Worm (Caenorhabditis elegans) whole organism, young adult: Measurements from ENCODE around the gene nhr-235.

Experiments used
- B0261.1 ChIP-seq: sonication (generic microtip); optimal IDR thresholded peaks from 2 replicates; lab custom pipeline; 2016; ENCODE audit warnings: mild to moderate bottlenecking, missing genetic modification characterization, moderate library complexity, missing compliant biosample characterization
- B0336.3 ChIP-seq: fragments of 200-800 bp; sonication (Bioruptor generic); IDR thresholded peaks from 2 replicates; pipeline ENCODE4 v1.3.6; 2022; ENCODE audit warnings: missing genetic modification characterization, missing compliant biosample characterization
- D2030.7 ChIP-seq: fragments of 200-800 bp; sonication (Bioruptor generic); IDR thresholded peaks from 2 replicates; pipeline ENCODE4 v1.3.6; 2022; ENCODE audit warnings: missing genetic modification reagents, missing genetic modification characterization, missing compliant biosample characterization
- F22D6.2 ChIP-seq: sonication (generic microtip); optimal IDR thresholded peaks from 2 replicates; lab custom pipeline; 2016; ENCODE audit warnings: mild to moderate bottlenecking, missing genetic modification characterization, missing compliant biosample characterization
- K11D2.4 ChIP-seq: fragments of 200-800 bp; sonication (Bioruptor generic); IDR thresholded peaks from 2 replicates; pipeline ENCODE4 v1.3.6; 2022; ENCODE audit warnings: missing genetic modification reagents, missing genetic modification characterization, missing compliant biosample characterization
- Y67H2A.10 ChIP-seq: fragments of 200-800 bp; sonication (Bioruptor generic); conservative IDR thresholded peaks from 2 replicates; pipeline ENCODE4 v1.3.6; 2022; ENCODE audit warnings: missing genetic modification reagents, missing genetic modification characterization, missing compliant biosample characterization
- akir-1 ChIP-seq: fragments of 200-800 bp; sonication (Bioruptor generic); optimal IDR thresholded peaks from 2 replicates; lab custom pipeline; 2018; ENCODE audit warnings: mild to moderate bottlenecking, missing genetic modification characterization, moderate library complexity, missing compliant biosample characterization
- aptf-3 ChIP-seq: fragments of 200-800 bp; sonication (Bioruptor generic); IDR thresholded peaks from 2 replicates; pipeline ENCODE4 v1.3.6; 2022; ENCODE audit warnings: missing genetic modification characterization, missing compliant biosample characterization
- bed-1 ChIP-seq: fragments of 200-800 bp; sonication (Bioruptor generic); IDR thresholded peaks from 2 replicates; pipeline ENCODE4 v1.3.6; 2022; ENCODE audit warnings: missing genetic modification reagents, missing genetic modification characterization, missing compliant biosample characterization
- ceh-100 ChIP-seq: fragments of 200-800 bp; sonication (Bioruptor generic); IDR thresholded peaks from 2 replicates; pipeline ENCODE4 v1.3.6; 2022; ENCODE audit warnings: missing genetic modification reagents, missing genetic modification characterization, missing compliant biosample characterization
- ceh-79 ChIP-seq: sonication (generic microtip); optimal IDR thresholded peaks from 2 replicates; lab custom pipeline; 2017; ENCODE audit warnings: mild to moderate bottlenecking, missing genetic modification characterization, missing compliant biosample characterization
- ceh-91 ChIP-seq: fragments of 200-800 bp; sonication (Bioruptor generic); IDR thresholded peaks from 2 replicates; pipeline ENCODE4 v1.3.6; 2022; ENCODE audit warnings: missing genetic modification reagents, missing genetic modification characterization, missing compliant biosample characterization
- die-1 ChIP-seq: sonication (generic microtip); optimal IDR thresholded peaks from 2 replicates; lab custom pipeline; 2016; ENCODE audit warnings: missing genotype, mild to moderate bottlenecking, missing genetic modification characterization, missing compliant biosample characterization
- dpl-1 ChIP-seq: fragments of 150-350 bp; optimal IDR thresholded peaks from 2 replicates; lab custom pipeline; 2014; ENCODE audit warnings: missing biosample characterization, missing genetic modification reagents, missing genetic modification characterization
- egl-18 ChIP-seq: fragments of 200-800 bp; sonication (Bioruptor generic); IDR thresholded peaks from 2 replicates; pipeline ENCODE4 v1.3.6; 2022; ENCODE audit warnings: missing genetic modification reagents, missing genetic modification characterization, missing compliant biosample characterization
- ekl-4 ChIP-seq: fragments of 200-800 bp; sonication (Bioruptor generic); IDR thresholded peaks from 2 replicates; pipeline ENCODE4 v1.3.6; 2022; ENCODE audit warnings: missing genetic modification reagents, missing genetic modification characterization, missing compliant biosample characterization
- ets-4 ChIP-seq: fragments of 200-800 bp; sonication (Bioruptor generic); optimal IDR thresholded peaks from 2 replicates; lab custom pipeline; 2018; ENCODE audit warnings: mild to moderate bottlenecking, missing genetic modification characterization, missing compliant biosample characterization
- gei-17 ChIP-seq: fragments of 200-800 bp; sonication (Bioruptor generic); optimal IDR thresholded peaks from 2 replicates; lab custom pipeline; 2018; ENCODE audit warnings: mild to moderate bottlenecking, missing genetic modification characterization, missing compliant biosample characterization
- hlh-12 ChIP-seq: sonication (generic microtip); optimal IDR thresholded peaks from 2 replicates; lab custom pipeline; 2016; ENCODE audit warnings: missing genetic modification characterization, missing compliant biosample characterization
- hmg-1.2 ChIP-seq: fragments of 200-800 bp; sonication (Bioruptor generic); IDR thresholded peaks from 2 replicates; pipeline ENCODE4 v1.3.6; 2022; ENCODE audit warnings: missing genetic modification reagents, missing genetic modification characterization, missing compliant biosample characterization
- hsf-1 ChIP-seq: fragments of 200-800 bp; sonication (Bioruptor generic); IDR thresholded peaks from 2 replicates; pipeline ENCODE4 v1.3.6; 2022; ENCODE audit warnings: missing genetic modification reagents, missing genetic modification characterization, missing compliant biosample characterization
- let-607 ChIP-seq, 2 experiments: fragments of 200-800 bp in 1 of 2; sonication (Bioruptor generic) in 1 of 2; sonication (generic microtip) in 1 of 2; optimal IDR thresholded peaks; 2 replicates each; lab custom pipeline; 2016 to 2018; ENCODE audit warnings: mild to moderate bottlenecking in 2 of 2, missing compliant biosample characterization in 2 of 2, missing genetic modification characterization in 2 of 2, moderate library complexity in 2 of 2, missing genotype in 1 of 2
- lin-35 ChIP-seq, 3 experiments: fragments of 150-350 bp in 2 of 3; sonication (generic microtip) in 1 of 3; optimal IDR thresholded peaks; 2 replicates each; lab custom pipeline; 2014 to 2018; ENCODE audit warnings: missing biosample characterization in 3 of 3, missing genetic modification characterization in 3 of 3, missing genetic modification reagents in 3 of 3
- lin-40 ChIP-seq: sonication (generic microtip); optimal IDR thresholded peaks from 2 replicates; lab custom pipeline; 2016; ENCODE audit warnings: missing genetic modification characterization, mild to moderate bottlenecking, missing compliant biosample characterization, missing genotype, missing genetic modification reagents
- lir-1 ChIP-seq: fragments of 200-800 bp; sonication (Bioruptor generic); conservative IDR thresholded peaks from 2 replicates; pipeline ENCODE4 v1.3.6; 2022; ENCODE audit warnings: missing genetic modification reagents, missing genetic modification characterization, missing compliant biosample characterization
- madf-8 ChIP-seq: fragments of 200-800 bp; sonication (Bioruptor generic); conservative IDR thresholded peaks from 2 replicates; pipeline ENCODE4 v1.3.6; 2022; ENCODE audit warnings: missing genetic modification reagents, missing genetic modification characterization, missing compliant biosample characterization
- mel-28 ChIP-seq: sonication (generic microtip); optimal IDR thresholded peaks from 2 replicates; lab custom pipeline; 2016; ENCODE audit warnings: borderline replicate concordance, mild to moderate bottlenecking, missing genetic modification characterization, missing compliant biosample characterization
- mxl-1 ChIP-seq: sonication (generic microtip); optimal IDR thresholded peaks from 2 replicates; lab custom pipeline; 2016; ENCODE audit warnings: missing genetic modification characterization, missing compliant biosample characterization
- nfya-2 ChIP-seq: fragments of 200-800 bp; sonication (Bioruptor generic); IDR thresholded peaks from 2 replicates; pipeline ENCODE4 v1.3.6; 2022; ENCODE audit warnings: missing genetic modification reagents, missing genetic modification characterization, missing compliant biosample characterization
- nhr-120 ChIP-seq: fragments of 200-800 bp; sonication (Bioruptor generic); IDR thresholded peaks from 2 replicates; pipeline ENCODE4 v1.3.6; 2022; ENCODE audit warnings: missing genetic modification characterization, missing compliant biosample characterization
- nhr-27 ChIP-seq: fragments of 200-800 bp; sonication (Bioruptor generic); optimal IDR thresholded peaks from 2 replicates; lab custom pipeline; 2018; ENCODE audit warnings: mild to moderate bottlenecking, missing genetic modification characterization, moderate library complexity, missing compliant biosample characterization
- nhr-80 ChIP-seq: sonication (generic microtip); optimal IDR thresholded peaks from 2 replicates; lab custom pipeline; 2016; ENCODE audit warnings: missing genetic modification characterization, missing compliant biosample characterization
- pha-4 ChIP-seq: fragments of 150-350 bp; sonication (generic microtip); optimal IDR thresholded peaks from 2 replicates; lab custom pipeline; 2014; ENCODE audit warnings: missing biosample characterization, missing genetic modification reagents, missing genetic modification characterization
- rcor-1 ChIP-seq: fragments of 200-800 bp; sonication (Bioruptor generic); IDR thresholded peaks from 2 replicates; pipeline ENCODE4 v1.3.6; 2022; ENCODE audit warnings: missing genetic modification reagents, missing genetic modification characterization, missing compliant biosample characterization
- rec-8 ChIP-seq, 2 experiments: sonication (generic microtip); optimal IDR thresholded peaks; 2 replicates each; lab custom pipeline; 2016; ENCODE audit warnings: mild to moderate bottlenecking in 2 of 2, missing genetic modification characterization in 2 of 2, missing genetic modification reagents in 2 of 2, missing genotype in 2 of 2, missing biosample characterization in 1 of 2, missing compliant biosample characterization in 1 of 2, moderate library complexity in 1 of 2
- repo-1 ChIP-seq: sonication (generic microtip); optimal IDR thresholded peaks from 2 replicates; lab custom pipeline; 2017; ENCODE audit warnings: mild to moderate bottlenecking, missing genetic modification characterization, missing compliant biosample characterization
- sea-2 ChIP-seq: fragments of 200-800 bp; sonication (Bioruptor generic); IDR thresholded peaks from 2 replicates; pipeline ENCODE4 v1.3.6; 2022; ENCODE audit warnings: missing genetic modification characterization, missing compliant biosample characterization
- sptf-2 ChIP-seq: fragments of 200-800 bp; sonication (Bioruptor generic); optimal IDR thresholded peaks from 2 replicates; lab custom pipeline; 2018; ENCODE audit warnings: mild to moderate bottlenecking, missing genetic modification characterization, missing compliant biosample characterization
- tbp1 ChIP-seq: fragments of 200-800 bp; sonication (Bioruptor generic); optimal IDR thresholded peaks from 2 replicates; lab custom pipeline; 2018; ENCODE audit warnings: mild to moderate bottlenecking, missing genetic modification characterization, missing compliant biosample characterization
- tlf-1 ChIP-seq: fragments of 200-800 bp; sonication (Bioruptor generic); optimal IDR thresholded peaks from 2 replicates; lab custom pipeline; 2018; ENCODE audit warnings: mild to moderate bottlenecking, missing genetic modification characterization, missing compliant biosample characterization
- unc-130 ChIP-seq: sonication (generic microtip); optimal IDR thresholded peaks from 2 replicates; lab custom pipeline; 2016; ENCODE audit warnings: missing genetic modification reagents, missing genetic modification characterization, missing compliant biosample characterization
- xnd-1 ChIP-seq: sonication (generic microtip); optimal IDR thresholded peaks from 2 replicates; lab custom pipeline; 2016; ENCODE audit warnings: missing genotype, missing genetic modification reagents, missing genetic modification characterization, missing compliant biosample characterization
- ztf-18 ChIP-seq: sonication (generic microtip); optimal IDR thresholded peaks from 2 replicates; lab custom pipeline; 2016; ENCODE audit warnings: missing genotype, mild to moderate bottlenecking, missing genetic modification characterization, missing compliant biosample characterization
- ztf-26 ChIP-seq: sonication (generic microtip); optimal IDR thresholded peaks from 2 replicates; lab custom pipeline; 2017; ENCODE audit warnings: missing genetic modification characterization, missing compliant biosample characterization
- ztf-3 ChIP-seq: fragments of 200-800 bp; sonication (Bioruptor generic); optimal IDR thresholded peaks from 2 replicates; lab custom pipeline; 2018; ENCODE audit warnings: mild to moderate bottlenecking, missing genetic modification characterization, missing compliant biosample characterization
- ztf-6 ChIP-seq: fragments of 200-800 bp; sonication (Bioruptor generic); IDR thresholded peaks from 2 replicates; pipeline ENCODE4 v1.3.6; 2022; ENCODE audit warnings: missing genetic modification reagents, missing genetic modification characterization, missing compliant biosample characterization

Gene nhr-235

DNA sequence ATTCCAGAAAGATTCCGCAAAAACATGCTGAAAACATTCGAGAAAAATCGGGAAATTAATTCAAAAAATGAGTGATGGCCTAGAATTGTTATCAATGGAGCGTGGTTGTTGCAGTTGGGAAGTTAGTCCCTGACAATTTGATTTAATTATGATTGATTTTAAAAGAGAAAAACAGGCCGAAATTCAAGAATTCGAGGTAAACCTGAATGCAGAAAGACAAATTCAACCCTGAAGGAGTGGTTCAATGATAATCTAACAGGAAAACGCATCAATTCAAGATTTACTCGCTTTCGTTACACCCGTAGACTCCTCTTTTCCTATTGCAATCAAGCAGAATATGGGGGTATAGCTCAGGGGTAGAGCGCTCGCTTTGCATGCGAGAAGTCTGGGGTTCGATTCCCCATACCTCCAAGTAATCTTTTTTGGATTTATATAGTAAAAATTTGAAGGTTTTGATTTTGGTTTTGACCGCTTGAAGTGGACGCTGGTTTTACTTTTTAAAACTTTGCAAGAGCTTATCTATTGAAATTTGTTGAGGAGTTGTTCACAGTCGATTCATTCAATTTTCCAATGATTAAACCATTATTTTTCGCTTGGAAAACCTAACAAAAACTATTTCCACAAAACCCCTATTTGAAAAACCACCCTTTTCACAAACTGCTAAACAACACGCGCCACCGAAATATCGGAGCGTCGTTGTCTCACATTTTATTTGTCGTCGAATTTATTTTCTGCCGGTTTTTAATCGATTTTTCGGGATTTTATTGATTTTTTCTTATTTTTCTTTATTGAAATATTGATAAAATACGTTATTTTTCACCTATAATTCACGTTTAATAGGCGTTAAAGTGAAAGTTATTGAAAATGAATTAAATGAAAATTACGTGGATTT lies 37.8 kb downstream of the nhr-235 start (continued):
- no peak for TF ChIP-seq akir-1 (GFP tag; lab: Kevin White, UChicago)
- no peak for TF ChIP-seq egl-18
- peak in 1 of 3 experiments; percentile 38 for TF ChIP-seq lin-35 (GFP tag; optimal IDR thresholded peaks at IDR 0.05; lab: Kevin White, UChicago)
- TF ChIP-seq hsf-1 = peak; percentile 97
- TF ChIP-seq sptf-2 = no peak
- 0 out of 2 replicates have a peak, but pooled peaks have one; percentile 8 for TF ChIP-seq madf-8 (GFP tag; lab: Robert Waterston, UW)
- no peak for TF ChIP-seq mel-28 (tag; lab: Kevin White, UChicago)
- TF ChIP-seq Y67H2A.10 (GFP tag; lab: Robert Waterston, UW) = no peak; the same call in 1 of the 2 replicates
- peak; percentile 92 for TF ChIP-seq tbp1 (GFP tag; lab: Kevin White, UChicago)
- TF ChIP-seq ztf-6 = 0 out of 2 replicates have a peak, but pooled peaks have one; percentile 6
- peak; percentile 44; the same call in 1 of the 2 replicates for TF ChIP-seq hmg-1.2 (GFP tag; lab: Robert Waterston, UW)
- TF ChIP-seq rcor-1 = peak; percentile 56
- no peak for TF ChIP-seq nfya-2
- no peak for TF ChIP-seq pha-4 (tag; lab: Kevin White, UChicago)
- no peak; the same call in 1 of the 2 replicates for TF ChIP-seq lir-1 (GFP tag; lab: Robert Waterston, UW)
- TF ChIP-seq F22D6.2 = peak; percentile 26
- no peak for TF ChIP-seq nhr-120 (GFP tag; lab: Robert Waterston, UW)
- TF ChIP-seq unc-130 (GFP tag; lab: Kevin White, UChicago) = peak; percentile 86
- peak; percentile 82 to 85 for TF ChIP-seq rec-8 (tag; optimal IDR thresholded peaks at IDR 0.05; lab: Kevin White, UChicago)
- TF ChIP-seq dpl-1 (GFP tag; lab: Kevin White, UChicago) = peak; percentile 15
- TF ChIP-seq ceh-100 (GFP tag; lab: Robert Waterston, UW) = peak; percentile 55
- TF ChIP-seq ztf-18 (tag; lab: Kevin White, UChicago) = peak; percentile 66
- TF ChIP-seq nhr-80 (tag; lab: Kevin White, UChicago) = peak; percentile 3
- TF ChIP-seq let-607 (tag; optimal IDR thresholded peaks at IDR 0.05; lab: Kevin White, UChicago) = peak; percentile 40 to 73
- TF ChIP-seq ztf-26 = peak; percentile 66
- TF ChIP-seq ets-4 (GFP tag; lab: Kevin White, UChicago) = no peak
- peak; percentile 80 for TF ChIP-seq B0261.1 (tag; lab: Kevin White, UChicago)
- TF ChIP-seq die-1 = peak; percentile 82
- TF ChIP-seq D2030.7 (GFP tag; lab: Robert Waterston, UW) = peak; percentile 73
- TF ChIP-seq lin-40 = peak; percentile 79
- no peak for TF ChIP-seq hlh-12 (tag; lab: Kevin White, UChicago)
- peak; percentile 68 for TF ChIP-seq tlf-1 (GFP tag; lab: Kevin White, UChicago)
- TF ChIP-seq ztf-3 (GFP tag; lab: Kevin White, UChicago) = peak; percentile 78
- TF ChIP-seq aptf-3 (GFP tag; lab: Robert Waterston, UW) = no peak
- TF ChIP-seq ceh-79 (tag; lab: Kevin White, UChicago) = peak; percentile 47
- TF ChIP-seq mxl-1 = peak; percentile 82
- peak; percentile 56; the same call in 1 of the 2 replicates for TF ChIP-seq ceh-91 (GFP tag; lab: Robert Waterston, UW)
- peak; percentile 63 for TF ChIP-seq nhr-27 (tag; lab: Kevin White, UChicago)
- no peak for TF ChIP-seq xnd-1
- TF ChIP-seq K11D2.4 (GFP tag; lab: Robert Waterston, UW) = peak; percentile 53
- peak; percentile 50; the same call in 1 of the 2 replicates for TF ChIP-seq ekl-4 (GFP tag; lab: Robert Waterston, UW)
- TF ChIP-seq bed-1 (GFP tag; lab: Robert Waterston, UW) = no peak
- peak; percentile 76 for TF ChIP-seq B0336.3 (GFP tag; lab: Robert Waterston, UW)
- TF ChIP-seq repo-1 = peak; percentile 12
- peak; percentile 32 for TF ChIP-seq gei-17 (GFP tag; lab: Kevin White, UChicago)
- TF ChIP-seq sea-2 = 0 out of 2 replicates have a peak, but pooled peaks have one; percentile 59
